Fruit fly (Drosophila melanogaster) whole organism, wandering third instar larva: Measurements from ENCODE around the gene Mad.
"Not testable (repeated sequence)": the region's sequence is repeated elsewhere in the genome, so short reads cannot be mapped to it uniquely, and the experiment has no call there.

ENCODE experiments used
- Abd-B ChIP-seq: fragments of >200 bp; optimal IDR thresholded peaks from 2 replicates; lab custom pipeline; 2017; ENCODE audit warnings: missing biosample characterization, missing genetic modification characterization
- CG32264 ChIP-seq: fragments of 200-800 bp; sonication (Bioruptor generic); optimal IDR thresholded peaks from 2 replicates; lab custom pipeline; 2016; ENCODE audit warnings: missing biosample characterization, missing genetic modification characterization
- CG9705 ChIP-seq: fragments of 200-800 bp; sonication (Bioruptor generic); optimal IDR thresholded peaks from 2 replicates; lab custom pipeline; 2018; ENCODE audit warnings: missing biosample characterization, mild to moderate bottlenecking, missing genetic modification characterization
- CrebA ChIP-seq: fragments of 200-800 bp; sonication (Bioruptor generic); optimal IDR thresholded peaks from 2 replicates; lab custom pipeline; 2016; ENCODE audit warnings: missing biosample characterization, mild to moderate bottlenecking, missing genetic modification characterization, borderline replicate concordance
- Dfd ChIP-seq: fragments of >200 bp; optimal IDR thresholded peaks from 2 replicates; lab custom pipeline; 2017; ENCODE audit warnings: missing biosample characterization, missing genetic modification characterization
- Dif ChIP-seq: fragments of 200-275, 200-300 bp; sonication (Bioruptor generic); optimal IDR thresholded peaks from 2 replicates; lab custom pipeline; 2018; ENCODE audit warnings: missing biosample characterization, missing genetic modification characterization; ENCODE audit not compliant: partially characterized antibody
- GATAd ChIP-seq: sonication (Bioruptor generic); optimal IDR thresholded peaks from 2 replicates; lab custom pipeline; 2016; ENCODE audit warnings: missing biosample characterization, missing genetic modification characterization
- HLH106 ChIP-seq: fragments of 200-800 bp; optimal IDR thresholded peaks from 3 replicates; lab custom pipeline; 2019; ENCODE audit warnings: missing biosample characterization, mild to moderate bottlenecking, missing genetic modification characterization, moderate library complexity
- Hnf4 ChIP-seq: fragments of 200-800 bp; sonication (Bioruptor generic); optimal IDR thresholded peaks from 2 replicates; lab custom pipeline; 2016; ENCODE audit warnings: missing biosample characterization, mild to moderate bottlenecking, missing genetic modification characterization
- Hr78 ChIP-seq: fragments of >200 bp; optimal IDR thresholded peaks from 2 replicates; lab custom pipeline; 2017; ENCODE audit warnings: missing biosample characterization, missing genetic modification characterization
- Hr83 ChIP-seq: fragments of 200-300 bp; sonication (Bioruptor generic); optimal IDR thresholded peaks from 2 replicates; lab custom pipeline; 2016; ENCODE audit warnings: missing biosample characterization, mild to moderate bottlenecking, missing genetic modification characterization, moderate library complexity; ENCODE audit not compliant: poor library complexity, severe bottlenecking
- Jra ChIP-seq: sonication (Bioruptor generic); optimal IDR thresholded peaks from 2 replicates; lab custom pipeline; 2016; ENCODE audit warnings: missing biosample characterization, missing genetic modification characterization
- Mio ChIP-seq: sonication (Bioruptor generic); optimal IDR thresholded peaks from 2 replicates; lab custom pipeline; 2016; ENCODE audit warnings: missing biosample characterization, missing genetic modification characterization
- Myc ChIP-seq: fragments of >200 bp; optimal IDR thresholded peaks from 2 replicates; lab custom pipeline; 2017
- N ChIP-seq: fragments of >200 bp; optimal IDR thresholded peaks from 2 replicates; lab custom pipeline; 2018; ENCODE audit warnings: missing biosample characterization, missing external identifiers, missing genetic modification characterization
- OdsH ChIP-seq: fragments of 200-800 bp; sonication (Bioruptor generic); optimal IDR thresholded peaks from 2 replicates; lab custom pipeline; 2016; ENCODE audit warnings: missing biosample characterization, mild to moderate bottlenecking, missing genetic modification characterization
- Rel ChIP-seq, 2 experiments: fragments of 200-800 bp; sonication (Bioruptor generic) in 1 of 2; optimal IDR thresholded peaks; 2 replicates in 1 of 2; 3 replicates in 1 of 2; lab custom pipeline; 2016 to 2019; ENCODE audit warnings: mild to moderate bottlenecking in 2 of 2, missing biosample characterization in 2 of 2, missing genetic modification characterization in 2 of 2, moderate library complexity in 1 of 2
- Sp1 ChIP-seq: fragments of 200-800 bp; sonication (Bioruptor generic); optimal IDR thresholded peaks from 3 replicates; lab custom pipeline; 2019; ENCODE audit warnings: missing biosample characterization, mild to moderate bottlenecking, missing genetic modification characterization, moderate library complexity
- Vsx2 ChIP-seq: fragments of 200-300, 225-300 bp; sonication (Bioruptor generic); optimal IDR thresholded peaks from 2 replicates; lab custom pipeline; 2018; ENCODE audit warnings: missing biosample characterization, missing genetic modification characterization; ENCODE audit not compliant: partially characterized antibody
- br ChIP-seq: fragments of 200-800 bp; sonication (Bioruptor generic); optimal IDR thresholded peaks from 2 replicates; lab custom pipeline; 2016; ENCODE audit warnings: missing biosample characterization, missing genetic modification characterization
- brk ChIP-seq: fragments of 200-800 bp; sonication (Bioruptor generic); optimal IDR thresholded peaks from 2 replicates; lab custom pipeline; 2016; ENCODE audit warnings: missing biosample characterization, mild to moderate bottlenecking, missing genetic modification characterization
- dl ChIP-seq, 2 experiments: fragments of 175-275, 200-275 bp in 1 of 2; fragments of 200-275 bp in 1 of 2; sonication (Bioruptor generic); optimal IDR thresholded peaks; lab custom pipeline; 2018; ENCODE audit warnings: mild to moderate bottlenecking in 2 of 2, missing biosample characterization in 2 of 2, missing genetic modification characterization in 2 of 2, moderate library complexity in 2 of 2; ENCODE audit not compliant: partially characterized antibody in 2 of 2, insufficient read depth in 1 of 2
- dmrt93B ChIP-seq: fragments of 200-800 bp; sonication (Bioruptor generic); optimal IDR thresholded peaks from 2 replicates; lab custom pipeline; 2018; ENCODE audit warnings: missing biosample characterization, mild to moderate bottlenecking, missing genetic modification characterization
- dsf ChIP-seq: sonication (Bioruptor generic); optimal IDR thresholded peaks from 2 replicates; lab custom pipeline; 2016; ENCODE audit warnings: missing biosample characterization, missing genetic modification characterization, borderline replicate concordance
- ey ChIP-seq: fragments of 200-800 bp; sonication (Bioruptor generic); optimal IDR thresholded peaks from 2 replicates; lab custom pipeline; 2016; ENCODE audit warnings: missing biosample characterization, missing genetic modification characterization
- foxo ChIP-seq, 2 experiments: fragments of 200-800 bp; sonication (Bioruptor generic); optimal IDR thresholded peaks; 2 replicates in 1 of 2; 3 replicates in 1 of 2; lab custom pipeline; 2016 to 2017; ENCODE audit warnings: missing biosample characterization in 2 of 2, missing genetic modification characterization in 2 of 2
- fru ChIP-seq: fragments of 200-800 bp; sonication (Bioruptor generic); optimal IDR thresholded peaks from 3 replicates; lab custom pipeline; 2016; ENCODE audit warnings: missing biosample characterization, mild to moderate bottlenecking, missing genetic modification characterization
- h ChIP-seq: fragments of 200-800 bp; sonication (Bioruptor generic); optimal IDR thresholded peaks from 3 replicates; lab custom pipeline; 2016; ENCODE audit warnings: missing biosample characterization, mild to moderate bottlenecking, missing genetic modification characterization
- jim ChIP-seq: fragments of 175-275, 200-325 bp; sonication (Bioruptor generic); optimal IDR thresholded peaks from 2 replicates; lab custom pipeline; 2016; ENCODE audit warnings: missing biosample characterization, mild to moderate bottlenecking, missing genetic modification characterization
- lola ChIP-seq: fragments of >200 bp; optimal IDR thresholded peaks from 2 replicates; lab custom pipeline; 2017; ENCODE audit warnings: missing biosample characterization, missing genetic modification characterization
- pan ChIP-seq: fragments of >200 bp; optimal IDR thresholded peaks from 2 replicates; lab custom pipeline; 2017
- psq ChIP-seq: fragments of 200-800 bp; sonication (Bioruptor generic); optimal IDR thresholded peaks from 3 replicates; lab custom pipeline; 2017; ENCODE audit warnings: missing biosample characterization, mild to moderate bottlenecking, missing genetic modification characterization, moderate library complexity
- rgr ChIP-seq: fragments of 200-800 bp; sonication (Bioruptor generic); optimal IDR thresholded peaks from 3 replicates; lab custom pipeline; 2016; ENCODE audit warnings: missing biosample characterization, mild to moderate bottlenecking, missing genetic modification characterization
- sage ChIP-seq: fragments of 200-800 bp; sonication (Bioruptor generic); optimal IDR thresholded peaks from 2 replicates; lab custom pipeline; 2016; ENCODE audit warnings: missing biosample characterization, mild to moderate bottlenecking, missing genetic modification characterization
- sv ChIP-seq: fragments of 200-800 bp; sonication (Bioruptor generic); optimal IDR thresholded peaks from 3 replicates; lab custom pipeline; 2016; ENCODE audit warnings: missing biosample characterization, missing genetic modification characterization
- tai ChIP-seq: sonication (Bioruptor generic); optimal IDR thresholded peaks from 2 replicates; lab custom pipeline; 2016; ENCODE audit warnings: missing biosample characterization, missing genetic modification characterization
- usp ChIP-seq: fragments of >200 bp; optimal IDR thresholded peaks from 2 replicates; lab custom pipeline; 2017; ENCODE audit warnings: missing biosample characterization, missing genetic modification characterization
- woc ChIP-seq: sonication (Bioruptor generic); optimal IDR thresholded peaks from 2 replicates; lab custom pipeline; 2016; ENCODE audit warnings: missing biosample characterization, mild to moderate bottlenecking, missing genetic modification characterization

Gene Mad

dm6 chr2L:3163490-3163889 is 4.0 kb upstream of the Mad start, which contains the start of gene Hydr2:
TSS of gene Hydr2 (plus strand) at chr2L:3163645.
- not testable (repeated sequence) for TF ChIP-seq sv, rgr, usp
- TF ChIP-seq, all 38 proteins: peak for 0; not testable (repeated sequence) for 38

- TF ChIP-seq brk (GFP tag; lab: Kevin White, UChicago) (no peak), Dif (GFP tag; lab: Kevin White, UChicago) (no peak), sage (GFP tag; lab: Kevin White, UChicago) (peak; percentile 37), Jra (GFP tag; lab: Kevin White, UChicago) (no peak), Hr78 (GFP tag; lab: Kevin White, UChicago) (no peak), pan (no peak), h (GFP tag; lab: Kevin White, UChicago) (peak; percentile 42), Dfd (GFP tag; lab: Kevin White, UChicago) (no peak), HLH106 (tag; lab: Kevin White, UChicago) (peak; percentile 31), dl (GFP tag; optimal IDR thresholded peaks at IDR 0.05; lab: Kevin White, UChicago; ENCODE audit: insufficient read depth in 1 of 2, partially characterized antibody in 2 of 2) (no peak), ey (GFP tag; lab: Kevin White, UChicago) (no peak), tai (GFP tag; lab: Kevin White, UChicago) (no peak), OdsH (GFP tag; lab: Kevin White, UChicago) (peak; percentile 38), Rel (GFP tag; optimal IDR thresholded peaks at IDR 0.05; lab: Kevin White, UChicago) (peak; percentile 39), Rel (tag; optimal IDR thresholded peaks at IDR 0.05; lab: Kevin White, UChicago) (no peak), CG9705 (GFP tag; lab: Kevin White, UChicago) (no peak), dsf (GFP tag; lab: Kevin White, UChicago) (no peak), Myc (lab: Kevin White, UChicago) (peak; percentile 55), lola (no peak), sv (no peak), CG32264 (no peak), br (peak; percentile 19), CrebA (GFP tag; lab: Kevin White, UChicago) (no peak), Hr83 (GFP tag; lab: Kevin White, UChicago) (no peak), Mio (no peak), Sp1 (no peak), Abd-B (no peak), dmrt93B (no peak), psq (GFP tag; lab: Kevin White, UChicago) (no peak), usp (no peak), Vsx2 (GFP tag; lab: Kevin White, UChicago) (no peak), GATAd (peak; percentile 35), woc (GFP tag; lab: Kevin White, UChicago) (peak; percentile 36), jim (GFP tag; lab: Kevin White, UChicago) (no peak), rgr (peak; percentile 38), fru (GFP tag; lab: Kevin White, UChicago) (peak; percentile 23), foxo (GFP tag; optimal IDR thresholded peaks at IDR 0.05; lab: Kevin White, UChicago) (peak in 1 of 2 experiments; percentile 41), Hnf4 (GFP tag; lab: Kevin White, UChicago) (peak; percentile 19), N (GFP tag; lab: Kevin White, UChicago) (no peak)
Measured at dm6 chr2L:3158260-3159072, 977 bp downstream of the Mad start.
